Worm (Caenorhabditis elegans) whole organism, L1 larva: Measurements from ENCODE around the gene ZK1240.2.

Source experiments
- blmp-1 ChIP-seq: fragments of 150-350 bp; optimal IDR thresholded peaks from 2 replicates; lab custom pipeline; 2014; ENCODE audit warnings: missing biosample characterization, missing genetic modification characterization
- dsc-1 ChIP-seq: sonication (generic microtip); optimal IDR thresholded peaks from 2 replicates; lab custom pipeline; 2016; ENCODE audit warnings: mild to moderate bottlenecking, missing genetic modification characterization, missing compliant biosample characterization
- lin-35 ChIP-seq, 2 experiments: fragments of 150-350 bp; optimal IDR thresholded peaks; 2 replicates each; lab custom pipeline; 2014; ENCODE audit warnings: missing biosample characterization in 2 of 2, missing genetic modification characterization in 2 of 2, missing genetic modification reagents in 2 of 2
- lir-3 ChIP-seq: sonication (generic microtip); optimal IDR thresholded peaks from 2 replicates; lab custom pipeline; 2016; ENCODE audit warnings: mild to moderate bottlenecking, missing genetic modification characterization, moderate library complexity, missing compliant biosample characterization; ENCODE audit not compliant: poor library complexity
- lsy-2 ChIP-seq, 2 experiments: fragments of 150-350 bp; optimal IDR thresholded peaks; 2 replicates each; lab custom pipeline; 2014; ENCODE audit warnings: missing biosample characterization in 2 of 2, missing genetic modification characterization in 2 of 2
- mdl-1 ChIP-seq, 2 experiments: fragments of 150-350 bp; optimal IDR thresholded peaks; 2 replicates each; lab custom pipeline; 2014 to 2017; ENCODE audit warnings: missing biosample characterization in 2 of 2, missing genetic modification characterization in 2 of 2, inconsistent platforms in 1 of 2
- mep-1 ChIP-seq: fragments of 150-350 bp; optimal IDR thresholded peaks from 2 replicates; lab custom pipeline; 2014; ENCODE audit warnings: missing biosample characterization, missing genetic modification characterization
- nhr-12 ChIP-seq: sonication (generic microtip); optimal IDR thresholded peaks from 2 replicates; lab custom pipeline; 2017; ENCODE audit warnings: missing biosample characterization, missing genetic modification characterization
- nhr-19 ChIP-seq: fragments of 200-800 bp; sonication (Bioruptor generic); conservative IDR thresholded peaks from 2 replicates; pipeline ENCODE4 v1.3.6; 2022; ENCODE audit warnings: missing genetic modification characterization, missing compliant biosample characterization
- nhr-237 ChIP-seq: fragments of 150-350 bp; optimal IDR thresholded peaks from 2 replicates; lab custom pipeline; 2014; ENCODE audit warnings: missing biosample characterization, missing genetic modification characterization
- pqm-1 ChIP-seq: sonication (generic microtip); optimal IDR thresholded peaks from 3 replicates; lab custom pipeline; 2017; ENCODE audit warnings: missing biosample characterization, missing genetic modification characterization
- snpc-4 ChIP-seq: fragments of 150-350 bp; optimal IDR thresholded peaks from 2 replicates; lab custom pipeline; 2014; ENCODE audit warnings: missing biosample characterization, missing genetic modification characterization
- swsn-7 ChIP-seq: sonication (generic microtip); optimal IDR thresholded peaks from 2 replicates; lab custom pipeline; 2016; ENCODE audit warnings: missing genetic modification characterization, missing compliant biosample characterization
- unc-86 ChIP-seq: sonication (generic microtip); optimal IDR thresholded peaks from 2 replicates; lab custom pipeline; 2016; ENCODE audit warnings: missing genetic modification characterization, missing compliant biosample characterization

DNA sequence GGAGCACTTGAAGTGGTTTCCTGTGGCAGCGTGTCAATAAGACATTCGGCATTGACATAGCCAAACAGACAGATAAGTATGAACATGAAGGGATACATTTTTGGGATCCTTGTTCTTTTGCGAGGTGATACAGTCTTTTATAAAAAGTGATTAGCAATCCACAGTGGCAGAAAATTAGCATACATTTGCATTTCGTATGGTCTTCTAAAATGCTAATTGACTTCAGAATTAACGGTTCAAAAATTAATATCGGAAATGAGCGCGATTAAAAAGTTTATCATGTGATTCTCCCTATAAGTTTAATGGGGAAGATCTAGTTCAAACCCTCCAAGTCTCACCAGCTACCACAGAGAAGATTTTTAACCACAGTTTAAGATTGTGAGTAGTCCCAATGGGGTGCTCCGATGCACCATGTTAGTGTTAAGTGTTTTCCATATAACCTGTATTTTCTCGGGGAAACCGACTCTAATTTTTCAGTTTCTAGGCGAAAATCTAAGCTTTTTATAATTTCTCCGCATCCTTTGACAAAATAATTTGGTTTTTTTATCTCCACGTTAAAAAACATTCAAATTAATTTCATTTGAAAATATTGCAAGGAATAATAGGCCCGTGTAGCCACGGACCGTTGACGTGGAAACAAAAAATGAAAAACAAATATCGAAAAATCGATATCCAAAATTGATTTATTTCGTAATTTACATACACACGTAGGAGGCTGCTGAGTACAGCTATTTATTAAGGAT is 43.6 kb downstream of the ZK1240.2 start, which contains the start of the genes F43C11.12 and F16G10.5:
- TF ChIP-seq nhr-237, result no peak
- TF ChIP-seq nhr-12 (tag; lab: Kevin White, UChicago), result no peak
- TF ChIP-seq dsc-1 (tag; lab: Kevin White, UChicago), result no peak
- TF ChIP-seq blmp-1 (tag; lab: Kevin White, UChicago), result no peak
- TF ChIP-seq snpc-4, result no peak
- no peak for TF ChIP-seq lin-35 (GFP tag; optimal IDR thresholded peaks at IDR 0.05; lab: Kevin White, UChicago)
- TF ChIP-seq swsn-7 (tag; lab: Kevin White, UChicago), result no peak
- no peak for TF ChIP-seq mep-1 (tag; lab: Kevin White, UChicago)
- TF ChIP-seq lsy-2 (tag; optimal IDR thresholded peaks at IDR 0.05; lab: Kevin White, UChicago), result no peak
- no peak for TF ChIP-seq nhr-19 (GFP tag; lab: Robert Waterston, UW)
- no peak for TF ChIP-seq lir-3 (tag; lab: Kevin White, UChicago)
- TF ChIP-seq unc-86, result no peak
- TF ChIP-seq pqm-1 (tag; lab: Kevin White, UChicago), result no peak
- no peak for TF ChIP-seq mdl-1 (tag; optimal IDR thresholded peaks at IDR 0.05; lab: Kevin White, UChicago)
